Fruit fly (Drosophila melanogaster): ENCODE measurements around the gene Tk.

Gene Tk

dm6 chr3R:11992934-11993670, 12.2 kb downstream of the Tk start, which contains the start of gene mfas (continued):
- peak; percentile 6 for TF ChIP-seq CG3032 (tag; optimal IDR thresholded peaks at IDR 0.05)
- TF ChIP-seq CG6808 (GFP tag; optimal IDR thresholded peaks at IDR 0.05) = no peak
- TF ChIP-seq CG3919 (GFP tag; optimal IDR thresholded peaks at IDR 0.05) = peak; percentile 12
- TF ChIP-seq CG6854 (GFP tag; optimal IDR thresholded peaks at IDR 0.05) = peak; percentile 56
- no peak for TF ChIP-seq CG11762 (GFP tag; optimal IDR thresholded peaks at IDR 0.05; ENCODE audit: insufficient read depth)
- TF ChIP-seq Ets21C (GFP tag; optimal IDR thresholded peaks at IDR 0.05) = no peak
- peak; percentile 53; the same call in 2 of the 3 replicates for TF ChIP-seq CG6163 (GFP tag; IDR thresholded peaks at IDR 0.05)
- TF ChIP-seq Hr39 (GFP tag; optimal IDR thresholded peaks at IDR 0.05) = no peak

DNA sequence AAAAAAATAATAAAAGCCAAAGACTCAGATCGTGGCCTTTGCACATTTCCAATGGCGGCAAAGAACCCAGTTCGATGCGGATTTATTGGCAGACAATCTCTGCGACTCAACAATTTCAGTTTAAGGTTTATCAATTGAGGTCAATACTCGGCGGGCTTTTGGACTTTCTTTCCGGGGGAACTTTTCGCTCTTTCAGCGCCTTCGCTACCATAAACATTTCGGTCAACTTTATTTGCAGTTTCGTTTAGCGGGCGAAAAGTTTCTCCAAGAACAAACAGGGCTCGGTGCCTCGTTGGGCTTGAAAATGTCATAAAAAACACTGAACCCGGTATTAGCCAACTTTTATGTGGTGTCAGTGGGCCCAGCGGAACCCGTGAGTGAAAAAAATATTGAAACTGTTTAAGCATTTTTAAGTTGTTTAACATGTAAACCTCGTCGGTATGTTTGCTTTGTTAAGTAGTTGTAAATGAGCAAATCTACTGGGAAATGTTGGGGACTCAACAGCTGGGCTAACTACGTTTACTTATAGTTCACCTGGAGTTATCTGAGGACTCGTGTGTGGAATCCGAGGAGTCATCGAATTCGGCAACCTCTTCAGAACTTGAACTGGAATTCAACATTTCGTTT, 13.6 kb downstream of the Tk start:
- TF ChIP-seq CG6854 (GFP tag; optimal IDR thresholded peaks at IDR 0.05) (peak; percentile 80), CG8119 (GFP tag; IDR thresholded peaks at IDR 0.05) (no peak), CG11762 (GFP tag; optimal IDR thresholded peaks at IDR 0.05; ENCODE audit: insufficient read depth) (no peak), fd59A (GFP tag; optimal IDR thresholded peaks at IDR 0.05) (no peak), CG31627 (GFP tag; optimal IDR thresholded peaks at IDR 0.05) (no peak), Sox15 (GFP tag; optimal IDR thresholded peaks at IDR 0.05) (no peak), Sox14 (GFP tag; optimal IDR thresholded peaks at IDR 0.05) (no peak), CG6276 (GFP tag; optimal IDR thresholded peaks at IDR 0.05) (no peak), CG11294 (GFP tag; IDR thresholded peaks at IDR 0.05) (no peak), Gug (GFP tag; IDR thresholded peaks at IDR 0.05) (no peak), Hr38 (GFP tag; optimal IDR thresholded peaks at IDR 0.05) (no peak), fkh (GFP tag; optimal IDR thresholded peaks at IDR 0.05) (peak; percentile 60), Sox102F (GFP tag; optimal IDR thresholded peaks at IDR 0.05) (peak; percentile 23), dsx (GFP tag; optimal IDR thresholded peaks at IDR 0.05; ENCODE audit: poor library complexity, severe bottlenecking) (no peak), salr (GFP tag; optimal IDR thresholded peaks at IDR 0.05) (no peak), spab (GFP tag; optimal IDR thresholded peaks at IDR 0.05) (no peak), ss (GFP tag; optimal IDR thresholded peaks at IDR 0.05) (no peak), Blimp-1 (GFP tag; optimal IDR thresholded peaks at IDR 0.05) (peak; percentile 10), Ets21C (GFP tag; optimal IDR thresholded peaks at IDR 0.05) (no peak), CG6808 (GFP tag; optimal IDR thresholded peaks at IDR 0.05) (no peak), CG4318 (GFP tag; optimal IDR thresholded peaks at IDR 0.05) (no peak), Hr39 (GFP tag; optimal IDR thresholded peaks at IDR 0.05) (no peak), svp (GFP tag) (peak; percentile 90), Eip75B (GFP tag; optimal IDR thresholded peaks at IDR 0.05) (no peak), CG3919 (GFP tag; optimal IDR thresholded peaks at IDR 0.05) (no peak), Ets96B (tag; optimal IDR thresholded peaks at IDR 0.05) (no peak), CG11902 (GFP tag; optimal IDR thresholded peaks at IDR 0.05) (no peak), CG10669 (GFP tag; optimal IDR thresholded peaks at IDR 0.05) (no peak), pdm3 (GFP tag; optimal IDR thresholded peaks at IDR 0.05) (no peak), fd85E (GFP tag; optimal IDR thresholded peaks at IDR 0.05) (no peak), vri (GFP tag; optimal IDR thresholded peaks at IDR 0.05) (no peak), CG6792 (GFP tag; optimal IDR thresholded peaks at IDR 0.05) (no peak), CG3032 (tag; optimal IDR thresholded peaks at IDR 0.05) (no peak), CG34406 (GFP tag; optimal IDR thresholded peaks at IDR 0.05) (no peak), CG15336 (GFP tag; IDR thresholded peaks at IDR 0.05) (no peak), CG8319 (GFP tag; optimal IDR thresholded peaks at IDR 0.05) (no peak), Lpt (GFP tag; optimal IDR thresholded peaks at IDR 0.05) (no peak), Eip93F (GFP tag; optimal IDR thresholded peaks at IDR 0.05) (no peak), acj6 (GFP tag; optimal IDR thresholded peaks at IDR 0.05) (no peak), CG32006 (GFP tag; optimal IDR thresholded peaks at IDR 0.05) (no peak), Eip78C (GFP tag) (peak; percentile 67)
